Worm (Caenorhabditis elegans) whole organism, early embryonic: Measurements from ENCODE around the gene C46F2.1.

ENCODE experiments used
- B0310.2 ChIP-seq: sonication (generic microtip); optimal IDR thresholded peaks from 2 replicates; lab custom pipeline; 2016; ENCODE audit warnings: mild to moderate bottlenecking, missing genetic modification characterization, missing compliant biosample characterization
- F13C5.2 ChIP-seq: sonication (generic microtip); optimal IDR thresholded peaks from 2 replicates; lab custom pipeline; 2017; ENCODE audit warnings: mild to moderate bottlenecking, missing genetic modification characterization, inconsistent platforms, missing compliant biosample characterization
- aly-1 ChIP-seq: sonication (generic microtip); optimal IDR thresholded peaks from 2 replicates; lab custom pipeline; 2016; ENCODE audit warnings: missing genetic modification characterization, missing compliant biosample characterization
- ama-1 ChIP-seq: fragments of 150-350 bp; optimal IDR thresholded peaks from 2 replicates; lab custom pipeline; 2014
- ceh-13 ChIP-seq: fragments of 200-800 bp; sonication (Bioruptor generic); optimal IDR thresholded peaks from 2 replicates; lab custom pipeline; 2018; ENCODE audit warnings: mild to moderate bottlenecking, missing genetic modification characterization, missing compliant biosample characterization
- ceh-36 ChIP-seq: sonication (generic microtip); optimal IDR thresholded peaks from 2 replicates; lab custom pipeline; 2016; ENCODE audit warnings: missing genetic modification characterization, inconsistent platforms, missing compliant biosample characterization
- ets-7 ChIP-seq: sonication (generic microtip); optimal IDR thresholded peaks from 2 replicates; lab custom pipeline; 2016; ENCODE audit warnings: missing genotype, missing genetic modification characterization, missing compliant biosample characterization
- flt-1 ChIP-seq: fragments of 200-800 bp; sonication (Bioruptor generic); IDR thresholded peaks from 2 replicates; pipeline ENCODE4 v1.3.6; 2022; ENCODE audit warnings: missing genetic modification characterization, missing compliant biosample characterization
- hmg-4 ChIP-seq: fragments of 200-800 bp; sonication (Bioruptor generic); optimal IDR thresholded peaks from 2 replicates; lab custom pipeline; 2018; ENCODE audit warnings: mild to moderate bottlenecking, missing genetic modification characterization, missing compliant biosample characterization
- hnd-1 ChIP-seq: sonication (generic microtip); optimal IDR thresholded peaks from 2 replicates; lab custom pipeline; 2016; ENCODE audit warnings: missing genetic modification characterization, missing compliant biosample characterization
- scrt-1 ChIP-seq: fragments of 200-800 bp; sonication (Bioruptor generic); IDR thresholded peaks from 2 replicates; pipeline ENCODE4 v1.3.6; 2022; ENCODE audit warnings: missing genetic modification characterization, missing compliant biosample characterization
- sea-1 ChIP-seq: fragments of 200-800 bp; sonication (Bioruptor generic); conservative IDR thresholded peaks from 2 replicates; pipeline ENCODE4 v1.3.6; 2022; ENCODE audit warnings: missing genetic modification characterization, missing compliant biosample characterization
- tra-4 ChIP-seq: sonication (generic microtip); optimal IDR thresholded peaks from 2 replicates; lab custom pipeline; 2017; ENCODE audit warnings: missing genetic modification characterization, missing compliant biosample characterization

DNA sequence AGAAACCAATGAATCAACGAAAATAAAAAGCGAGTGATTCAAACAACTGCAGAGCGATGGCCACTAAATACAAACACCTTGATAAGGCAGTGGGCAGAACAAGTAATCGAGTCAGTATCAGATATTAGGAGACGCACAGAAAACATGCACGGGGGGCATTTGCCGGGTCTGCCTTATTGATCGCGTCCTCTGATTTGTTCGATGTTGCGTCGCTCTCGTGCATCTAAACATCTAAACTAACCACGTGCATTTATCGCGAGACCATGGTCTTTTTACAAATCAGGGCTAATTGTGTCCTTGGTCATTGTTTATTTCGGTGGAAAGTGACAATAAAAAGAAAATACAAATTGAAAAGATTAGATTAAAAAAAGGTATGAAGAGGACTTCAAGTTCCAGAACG, 6.1 kb downstream of the C46F2.1 start, which contains the start of gene K07E3.4:
- TF ChIP-seq scrt-1, result no peak
- TF ChIP-seq flt-1 (GFP tag; lab: Robert Waterston, UW), result no peak
- TF ChIP-seq ama-1 (lab: Kevin White, UChicago), result no peak
- TF ChIP-seq B0310.2 (tag; lab: Kevin White, UChicago), result no peak
- no peak for TF ChIP-seq hmg-4 (GFP tag; lab: Kevin White, UChicago)
- TF ChIP-seq aly-1 (tag; lab: Kevin White, UChicago), result no peak
- TF ChIP-seq F13C5.2 (tag; lab: Kevin White, UChicago), result no peak
- no peak for TF ChIP-seq tra-4 (tag; lab: Kevin White, UChicago)
- TF ChIP-seq sea-1 (GFP tag; lab: Robert Waterston, UW), result no peak
- no peak for TF ChIP-seq ets-7 (tag; lab: Kevin White, UChicago)
- TF ChIP-seq hnd-1 (tag; lab: Kevin White, UChicago), result no peak
- no peak for TF ChIP-seq ceh-36 (tag; lab: Kevin White, UChicago)
- TF ChIP-seq ceh-13, result no peak
